Worm (Caenorhabditis elegans): ENCODE data around the gene F28C6.10.
A peak's percentile ranks its signal among the peaks of the same experiment; 100 is the strongest.

Gene F28C6.10

ce11 chrII:8634386-8634785 is 26.6 kb downstream of the F28C6.10 start, which contains the start of gene cutl-12:
Gene cutl-12 (minus strand): TSS chrII:8634486.
- no peak for TF ChIP-seq egl-27 (tag; optimal IDR thresholded peaks at IDR 0.05)
- no peak for TF ChIP-seq nhr-12 (tag; optimal IDR thresholded peaks at IDR 0.05)
- no peak for TF ChIP-seq ceh-28 (tag; optimal IDR thresholded peaks at IDR 0.05)
- TF ChIP-seq skn-1 (tag; optimal IDR thresholded peaks at IDR 0.05) = no peak
- no peak for TF ChIP-seq fkh-10 (GFP tag; optimal IDR thresholded peaks at IDR 0.05)
- TF ChIP-seq ceh-9 (tag; optimal IDR thresholded peaks at IDR 0.05) = no peak
- no peak for TF ChIP-seq ceh-82 (tag; optimal IDR thresholded peaks at IDR 0.05)
- TF ChIP-seq daf-12 (tag; optimal IDR thresholded peaks at IDR 0.05) = no peak
- no peak for TF ChIP-seq nfya-1 (tag; optimal IDR thresholded peaks at IDR 0.05; ENCODE audit: insufficient read depth)
- TF ChIP-seq pha-4 (tag; optimal IDR thresholded peaks at IDR 0.05) = no peak
- TF ChIP-seq ZK546.5 (tag; optimal IDR thresholded peaks at IDR 0.05) = no peak
- TF ChIP-seq elt-2 (tag; optimal IDR thresholded peaks at IDR 0.05) = no peak

- TF ChIP-seq ama-1 (optimal IDR thresholded peaks at IDR 0.05) (no peak), tbx-2 (tag; optimal IDR thresholded peaks at IDR 0.05) (no peak), lsy-12 (tag; optimal IDR thresholded peaks at IDR 0.05) (no peak), pha-4 (tag; optimal IDR thresholded peaks at IDR 0.05) (peak; percentile 46), unc-39 (tag; optimal IDR thresholded peaks at IDR 0.05) (no peak)
Observed at ce11 chrII:8637615-8638014, 29.9 kb downstream of the F28C6.10 start, which contains the start of gene vab-9. Gene vab-9 (minus strand): TSS chrII:8637715.

ce11 chrII:8639553-8639952 is 31.8 kb downstream of the F28C6.10 start:
- TF ChIP-seq ztf-4 (tag; optimal IDR thresholded peaks at IDR 0.05) = no peak
- TF ChIP-seq nhr-237 (tag; optimal IDR thresholded peaks at IDR 0.05) = no peak
- TF ChIP-seq skn-1 (tag; optimal IDR thresholded peaks at IDR 0.05) = no peak
- TF ChIP-seq nhr-12 (tag; optimal IDR thresholded peaks at IDR 0.05) = no peak
- TF ChIP-seq nhr-77 (tag; optimal IDR thresholded peaks at IDR 0.05) = no peak
- no peak for TF ChIP-seq lin-15B (tag; optimal IDR thresholded peaks at IDR 0.05)
- TF ChIP-seq eor-1 (tag; optimal IDR thresholded peaks at IDR 0.05) = no peak
- TF ChIP-seq nhr-67 (tag; optimal IDR thresholded peaks at IDR 0.05) = no peak

ce11 chrII:8640503-8640902 is 32.7 kb downstream of the F28C6.10 start:
- TF ChIP-seq elt-2 (tag; optimal IDR thresholded peaks at IDR 0.05) = peak; percentile 29
- TF ChIP-seq pqm-1 (tag; optimal IDR thresholded peaks at IDR 0.05) = peak; percentile 22
- peak; percentile 18 for TF ChIP-seq nfya-1 (tag; optimal IDR thresholded peaks at IDR 0.05; ENCODE audit: insufficient read depth)
- peak; percentile 45 for TF ChIP-seq pha-4 (tag; optimal IDR thresholded peaks at IDR 0.05)
- no peak for TF ChIP-seq ceh-28 (tag; optimal IDR thresholded peaks at IDR 0.05)

- TF ChIP-seq aly-2 (tag; optimal IDR thresholded peaks at IDR 0.05) = no peak
- TF ChIP-seq nhr-12 (tag; optimal IDR thresholded peaks at IDR 0.05) = no peak
- TF ChIP-seq nhr-25 (tag; optimal IDR thresholded peaks at IDR 0.05) = peak; percentile 37
- TF ChIP-seq ztf-4 (tag; optimal IDR thresholded peaks at IDR 0.05) = no peak
- no peak for TF ChIP-seq pha-4 (tag; optimal IDR thresholded peaks at IDR 0.05)
- peak; percentile 25 for TF ChIP-seq nhr-23 (tag; optimal IDR thresholded peaks at IDR 0.05)
- no peak for TF ChIP-seq ceh-9 (tag; optimal IDR thresholded peaks at IDR 0.05)
- no peak for TF ChIP-seq lin-39 (tag; optimal IDR thresholded peaks at IDR 0.05)
- TF ChIP-seq nhr-43 (tag; optimal IDR thresholded peaks at IDR 0.05; ENCODE audit: poor library complexity, severe bottlenecking) = no peak
- no peak for TF ChIP-seq nhr-28 (tag; optimal IDR thresholded peaks at IDR 0.05)
- TF ChIP-seq skn-1 (tag; optimal IDR thresholded peaks at IDR 0.05) = no peak
- no peak for TF ChIP-seq ztf-11 (tag; optimal IDR thresholded peaks at IDR 0.05)
- TF ChIP-seq daf-12 (tag; optimal IDR thresholded peaks at IDR 0.05) = no peak
- peak; percentile 24 for TF ChIP-seq elt-2 (tag; optimal IDR thresholded peaks at IDR 0.05)
- no peak for TF ChIP-seq lsy-12 (tag; optimal IDR thresholded peaks at IDR 0.05)
- no peak for TF ChIP-seq mml-1 (tag; optimal IDR thresholded peaks at IDR 0.05)
- TF ChIP-seq elt-1 (tag; optimal IDR thresholded peaks at IDR 0.05) = no peak
Observed at ce11 chrII:8641131-8641530, 33.4 kb downstream of the F28C6.10 start, which contains the start of gene D2085.7. Gene D2085.7 (plus strand): TSS chrII:8641381.

- TF ChIP-seq ztf-11 (tag; optimal IDR thresholded peaks at IDR 0.05) = no peak
- no peak for TF ChIP-seq nfya-1 (tag; optimal IDR thresholded peaks at IDR 0.05; ENCODE audit: insufficient read depth)
- TF ChIP-seq nhr-28 (tag; optimal IDR thresholded peaks at IDR 0.05) = no peak
- TF ChIP-seq aly-2 (tag; optimal IDR thresholded peaks at IDR 0.05) = no peak
- TF ChIP-seq unc-39 (tag; optimal IDR thresholded peaks at IDR 0.05) = no peak
- TF ChIP-seq lin-39 (tag; optimal IDR thresholded peaks at IDR 0.05) = no peak
- no peak for TF ChIP-seq ZK546.5 (tag; optimal IDR thresholded peaks at IDR 0.05)
- TF ChIP-seq nhr-237 (tag; optimal IDR thresholded peaks at IDR 0.05) = no peak
- TF ChIP-seq nhr-77 (tag; optimal IDR thresholded peaks at IDR 0.05) = no peak
- TF ChIP-seq fos-1 (tag; optimal IDR thresholded peaks at IDR 0.05) = no peak
Observed at ce11 chrII:8642376-8642775, 34.6 kb downstream of the F28C6.10 start.
